Worm (Caenorhabditis elegans): ENCODE data around the gene srab-25.

DNA sequence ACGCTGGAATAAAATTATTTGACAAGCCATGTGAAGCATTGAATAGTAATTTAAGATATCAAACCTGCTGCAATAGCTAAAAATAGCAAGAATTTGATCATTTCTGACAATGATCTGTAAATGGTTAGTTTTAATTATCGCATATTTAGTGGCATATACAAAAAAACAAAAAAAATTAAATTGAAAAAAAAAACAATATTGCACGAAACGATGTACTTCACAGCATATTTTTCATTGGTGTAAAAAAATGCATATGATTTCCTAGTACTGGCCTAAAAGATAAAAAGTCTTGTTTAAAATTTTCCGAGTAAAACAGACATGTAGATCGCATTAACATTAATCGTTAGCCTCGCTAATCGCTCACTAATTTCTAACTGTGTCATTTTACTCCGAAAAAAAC is 8.1 kb upstream of the srab-25 start, which contains the start of gene ZK697.8:
- TF ChIP-seq lin-14 (GFP tag; optimal IDR thresholded peaks at IDR 0.05) = no peak
- no peak for TF ChIP-seq ceh-90 (tag; optimal IDR thresholded peaks at IDR 0.05)
- TF ChIP-seq C04F5.9 (tag; optimal IDR thresholded peaks at IDR 0.05) = no peak
- no peak for TF ChIP-seq elt-3 (tag; optimal IDR thresholded peaks at IDR 0.05)

Data from whole organism, L1 larva.